Fruit fly (Drosophila melanogaster) whole organism, prepupa: ENCODE results near the gene scf.

Experiments
- CG10631 ChIP-seq: fragments of 200-800 bp; sonication (Bioruptor generic); optimal IDR thresholded peaks from 2 replicates; lab custom pipeline; 2016; ENCODE audit warnings: missing biosample characterization, missing genetic modification characterization
- CG10669 ChIP-seq: fragments of 200-800 bp; sonication (Bioruptor generic); optimal IDR thresholded peaks from 3 replicates; lab custom pipeline; 2018; ENCODE audit warnings: missing biosample characterization, mild to moderate bottlenecking, missing genetic modification characterization, moderate library complexity
- CG11294 ChIP-seq: fragments of 200-800 bp; sonication (Bioruptor generic); IDR thresholded peaks from 2 replicates; pipeline ENCODE4 v1.3.6; 2022; ENCODE audit warnings: missing biosample characterization, missing genetic modification characterization
- CG11762 ChIP-seq: fragments of 200-800 bp; sonication (Bioruptor generic); optimal IDR thresholded peaks from 3 replicates; lab custom pipeline; 2016; ENCODE audit warnings: missing biosample characterization, missing genetic modification characterization; ENCODE audit not compliant: insufficient read depth
- CG11902 ChIP-seq: fragments of 200-800 bp; sonication (Bioruptor generic); optimal IDR thresholded peaks from 3 replicates; lab custom pipeline; 2016; ENCODE audit warnings: missing biosample characterization, missing genetic modification characterization
- CG15336 ChIP-seq: fragments of 200-800 bp; sonication (Bioruptor generic); IDR thresholded peaks from 2 replicates; pipeline ENCODE4 v1.3.6; 2022; ENCODE audit warnings: missing biosample characterization, missing genetic modification characterization
- CG16779 ChIP-seq: fragments of 200-800 bp; sonication (Bioruptor generic); optimal IDR thresholded peaks from 3 replicates; lab custom pipeline; 2017; ENCODE audit warnings: missing biosample characterization, mild to moderate bottlenecking, missing genetic modification characterization
- CG3032 ChIP-seq: fragments of 200-800 bp; optimal IDR thresholded peaks from 2 replicates; lab custom pipeline; 2019; ENCODE audit warnings: missing biosample characterization, mild to moderate bottlenecking, missing genetic modification characterization, moderate library complexity
- CG32006 ChIP-seq: fragments of 200-800 bp; sonication (Bioruptor generic); optimal IDR thresholded peaks from 3 replicates; lab custom pipeline; 2017; ENCODE audit warnings: missing biosample characterization, mild to moderate bottlenecking, missing genetic modification characterization
- CG34406 ChIP-seq: fragments of 200-800 bp; sonication (Bioruptor generic); optimal IDR thresholded peaks from 3 replicates; lab custom pipeline; 2016; ENCODE audit warnings: missing biosample characterization, missing genetic modification characterization
- CG3919 ChIP-seq: fragments of 200-800 bp; sonication (Bioruptor generic); optimal IDR thresholded peaks from 3 replicates; lab custom pipeline; 2016; ENCODE audit warnings: missing biosample characterization, missing genetic modification characterization
- CG6163 ChIP-seq: fragments of 200-800 bp; sonication (Bioruptor generic); IDR thresholded peaks from 3 replicates; pipeline ENCODE4 v1.3.6; 2022; ENCODE audit warnings: missing biosample characterization, missing genetic modification characterization
- CG6276 ChIP-seq: fragments of 200-800 bp; sonication (Bioruptor generic); optimal IDR thresholded peaks from 2 replicates; lab custom pipeline; 2017; ENCODE audit warnings: missing biosample characterization, mild to moderate bottlenecking, missing genetic modification characterization
- CG6792 ChIP-seq: fragments of 200-800 bp; sonication (Bioruptor generic); optimal IDR thresholded peaks from 3 replicates; lab custom pipeline; 2016; ENCODE audit warnings: missing biosample characterization, missing genetic modification characterization
- CG6808 ChIP-seq: fragments of 200-800 bp; sonication (Bioruptor generic); optimal IDR thresholded peaks from 3 replicates; lab custom pipeline; 2017; ENCODE audit warnings: missing biosample characterization, missing genetic modification characterization, mild to moderate bottlenecking, moderate library complexity, missing genetic modification reagents
- CG6854 ChIP-seq: fragments of 200-800 bp; sonication (Bioruptor generic); optimal IDR thresholded peaks from 2 replicates; lab custom pipeline; 2017; ENCODE audit warnings: missing biosample characterization, mild to moderate bottlenecking, missing genetic modification characterization
- CG7368 ChIP-seq: fragments of 200-800 bp; sonication (Bioruptor generic); optimal IDR thresholded peaks from 3 replicates; lab custom pipeline; 2016; ENCODE audit warnings: missing biosample characterization, missing genetic modification characterization
- CG8119 ChIP-seq: fragments of 200-800 bp; sonication (Bioruptor generic); IDR thresholded peaks from 3 replicates; pipeline ENCODE4 v1.3.6; 2022; ENCODE audit warnings: missing biosample characterization, missing genetic modification characterization
- CG8319 ChIP-seq: fragments of 200-800 bp; sonication (Bioruptor generic); optimal IDR thresholded peaks from 3 replicates; lab custom pipeline; 2016; ENCODE audit warnings: missing biosample characterization, missing genetic modification characterization
- CG8632 ChIP-seq: fragments of 200-800 bp; sonication (Bioruptor generic); optimal IDR thresholded peaks from 3 replicates; lab custom pipeline; 2016; ENCODE audit warnings: missing biosample characterization, missing genetic modification characterization
- CG9139 ChIP-seq: fragments of 200-800 bp; sonication (Bioruptor generic); optimal IDR thresholded peaks from 3 replicates; lab custom pipeline; 2017; ENCODE audit warnings: missing biosample characterization, mild to moderate bottlenecking, missing genetic modification characterization
- Eip75B ChIP-seq: fragments of 200-800 bp; sonication (Bioruptor generic); optimal IDR thresholded peaks from 3 replicates; lab custom pipeline; 2016; ENCODE audit warnings: missing biosample characterization, missing genetic modification characterization
- Eip78C ChIP-seq: fragments of 200-800 bp; sonication (Bioruptor generic); peaks from one replicate; lab custom pipeline; 2016; ENCODE audit warnings: missing biosample characterization, missing genetic modification characterization
- Eip93F ChIP-seq: fragments of 200-800 bp; sonication (Bioruptor generic); optimal IDR thresholded peaks from 2 replicates; lab custom pipeline; 2016; ENCODE audit warnings: missing biosample characterization, mild to moderate bottlenecking, missing genetic modification characterization
- Ets21C ChIP-seq: fragments of 200-800 bp; sonication (Bioruptor generic); optimal IDR thresholded peaks from 3 replicates; lab custom pipeline; 2016; ENCODE audit warnings: missing biosample characterization, missing genetic modification characterization
- Ets96B ChIP-seq: fragments of 200-800 bp; optimal IDR thresholded peaks from 2 replicates; lab custom pipeline; 2019; ENCODE audit warnings: missing biosample characterization, mild to moderate bottlenecking, missing genetic modification characterization, moderate library complexity
- Gug ChIP-seq: fragments of 200-800 bp; sonication (Bioruptor generic); IDR thresholded peaks from 2 replicates; pipeline ENCODE4 v1.3.6; 2022; ENCODE audit warnings: missing biosample characterization, missing genetic modification characterization
- Hr38 ChIP-seq: sonication (Bioruptor generic); optimal IDR thresholded peaks from 2 replicates; lab custom pipeline; 2016; ENCODE audit warnings: missing biosample characterization, missing genetic modification characterization
- Hr39 ChIP-seq: fragments of 200-800 bp; sonication (Bioruptor generic); optimal IDR thresholded peaks from 2 replicates; lab custom pipeline; 2016; ENCODE audit warnings: missing biosample characterization, missing genetic modification characterization
- Hr4 ChIP-seq: fragments of 200-800 bp; sonication (Bioruptor generic); optimal IDR thresholded peaks from 3 replicates; lab custom pipeline; 2016; ENCODE audit warnings: missing biosample characterization, missing genetic modification characterization
- Lpt ChIP-seq: fragments of 200-800 bp; sonication (Bioruptor generic); optimal IDR thresholded peaks from 3 replicates; lab custom pipeline; 2016; ENCODE audit warnings: missing biosample characterization, missing genetic modification characterization
- Met ChIP-seq: fragments of 200-800 bp; sonication (Bioruptor generic); optimal IDR thresholded peaks from 3 replicates; lab custom pipeline; 2016; ENCODE audit warnings: missing biosample characterization, missing genetic modification characterization
- OdsH ChIP-seq: fragments of 200-800 bp; sonication (Bioruptor generic); optimal IDR thresholded peaks from 3 replicates; lab custom pipeline; 2016; ENCODE audit warnings: missing biosample characterization, missing genetic modification characterization
- Smox ChIP-seq: fragments of 200-800 bp; sonication (Bioruptor generic); optimal IDR thresholded peaks from 3 replicates; lab custom pipeline; 2016; ENCODE audit warnings: missing biosample characterization, missing genetic modification characterization
- Sox102F ChIP-seq: fragments of 200-800 bp; sonication (Bioruptor generic); optimal IDR thresholded peaks from 2 replicates; lab custom pipeline; 2016; ENCODE audit warnings: missing biosample characterization, mild to moderate bottlenecking, missing genetic modification characterization
- Sox14 ChIP-seq: fragments of 200-800 bp; sonication (Bioruptor generic); optimal IDR thresholded peaks from 3 replicates; lab custom pipeline; 2016; ENCODE audit warnings: missing biosample characterization, missing genetic modification characterization
- Sox15 ChIP-seq: fragments of 200-800 bp; sonication (Bioruptor generic); optimal IDR thresholded peaks from 3 replicates; lab custom pipeline; 2016; ENCODE audit warnings: missing biosample characterization, missing genetic modification characterization
- achi ChIP-seq: fragments of 200-800 bp; sonication (Bioruptor generic); optimal IDR thresholded peaks from 3 replicates; lab custom pipeline; 2016; ENCODE audit warnings: missing biosample characterization, missing genetic modification characterization
- acj6 ChIP-seq: fragments of 200-800 bp; sonication (Bioruptor generic); optimal IDR thresholded peaks from 3 replicates; lab custom pipeline; 2016; ENCODE audit warnings: missing biosample characterization, missing genetic modification characterization
- dac ChIP-seq: fragments of 200-800 bp; sonication (Bioruptor generic); optimal IDR thresholded peaks from 2 replicates; lab custom pipeline; 2017; ENCODE audit warnings: missing biosample characterization, mild to moderate bottlenecking, missing genetic modification characterization
- dsx ChIP-seq: fragments of 200-800 bp; optimal IDR thresholded peaks from 3 replicates; lab custom pipeline; 2019; ENCODE audit warnings: missing biosample characterization, mild to moderate bottlenecking, missing genetic modification characterization, moderate library complexity; ENCODE audit not compliant: poor library complexity, severe bottlenecking
- eg ChIP-seq: fragments of 200-800 bp; sonication (Bioruptor generic); IDR thresholded peaks from 3 replicates; pipeline ENCODE4 v1.3.6; 2022; ENCODE audit warnings: missing biosample characterization, missing genetic modification characterization
- esn ChIP-seq: fragments of 200-800 bp; sonication (Bioruptor generic); optimal IDR thresholded peaks from 2 replicates; lab custom pipeline; 2016; ENCODE audit warnings: missing biosample characterization, mild to moderate bottlenecking, missing genetic modification characterization, moderate library complexity
- fd59A ChIP-seq: fragments of 200-800 bp; sonication (Bioruptor generic); optimal IDR thresholded peaks from 2 replicates; lab custom pipeline; 2017; ENCODE audit warnings: missing biosample characterization, mild to moderate bottlenecking, missing genetic modification characterization, missing genetic modification reagents
- lz ChIP-seq: fragments of 200-800 bp; sonication (Bioruptor generic); optimal IDR thresholded peaks from 3 replicates; lab custom pipeline; 2016; ENCODE audit warnings: missing biosample characterization, missing genetic modification characterization
- net ChIP-seq: fragments of 200-800 bp; sonication (Bioruptor generic); optimal IDR thresholded peaks from 3 replicates; lab custom pipeline; 2016; ENCODE audit warnings: missing biosample characterization, missing genetic modification characterization
- pdm3 ChIP-seq: fragments of 200-800 bp; sonication (Bioruptor generic); optimal IDR thresholded peaks from 3 replicates; lab custom pipeline; 2016; ENCODE audit warnings: missing biosample characterization, missing genetic modification characterization
- salr ChIP-seq, 2 experiments: fragments of 200-800 bp; sonication (Bioruptor generic); optimal IDR thresholded peaks; 3 replicates each; lab custom pipeline; 2016 to 2018; ENCODE audit warnings: missing biosample characterization in 2 of 2, missing genetic modification characterization in 2 of 2, mild to moderate bottlenecking in 1 of 2
- spab ChIP-seq: fragments of 200-800 bp; sonication (Bioruptor generic); optimal IDR thresholded peaks from 2 replicates; lab custom pipeline; 2017; ENCODE audit warnings: missing biosample characterization, mild to moderate bottlenecking, missing genetic modification characterization, missing genetic modification reagents
- ss ChIP-seq, 2 experiments: fragments of 200-800 bp; sonication (Bioruptor generic); optimal IDR thresholded peaks; 2 replicates in 1 of 2; 3 replicates in 1 of 2; lab custom pipeline; 2017 to 2018; ENCODE audit warnings: mild to moderate bottlenecking in 2 of 2, missing biosample characterization in 2 of 2, missing genetic modification characterization in 2 of 2, moderate library complexity in 1 of 2
- svp ChIP-seq: fragments of 200-800 bp; sonication (Bioruptor generic); peaks from one replicate; lab custom pipeline; 2016; ENCODE audit warnings: missing biosample characterization, missing genetic modification characterization
- topi ChIP-seq: fragments of 200-800 bp; sonication (Bioruptor generic); optimal IDR thresholded peaks from 3 replicates; lab custom pipeline; 2016; ENCODE audit warnings: missing biosample characterization, missing genetic modification characterization
- vri ChIP-seq: fragments of 200-800 bp; sonication (Bioruptor generic); optimal IDR thresholded peaks from 3 replicates; lab custom pipeline; 2016; ENCODE audit warnings: missing biosample characterization, mild to moderate bottlenecking, missing genetic modification characterization

Gene scf

dm6 chr3L:1264998-1265397, 33.5 kb upstream of the scf start:
- peak; percentile 56 for TF ChIP-seq CG10631 (GFP tag; lab: Kevin White, UChicago)
- TF ChIP-seq Eip78C (GFP tag; lab: Kevin White, UChicago): peak; percentile 89
- no peak for TF ChIP-seq Lpt (GFP tag; lab: Kevin White, UChicago)
- peak; percentile 44 for TF ChIP-seq OdsH (GFP tag; lab: Kevin White, UChicago)
- TF ChIP-seq net (GFP tag; lab: Kevin White, UChicago): no peak
- TF ChIP-seq CG11762: no peak
- TF ChIP-seq CG3032: no peak
- TF ChIP-seq CG3919: peak; percentile 37
- peak; percentile 17 for TF ChIP-seq CG6792
- no peak for TF ChIP-seq Hr4 (GFP tag; lab: Kevin White, UChicago)
- TF ChIP-seq CG32006: peak; percentile 32
- no peak for TF ChIP-seq CG16779 (tag; lab: Kevin White, UChicago)
- TF ChIP-seq Eip93F (GFP tag; lab: Kevin White, UChicago): no peak
- peak; percentile 62 for TF ChIP-seq esn (GFP tag; lab: Kevin White, UChicago)
- TF ChIP-seq CG8632 (GFP tag; lab: Kevin White, UChicago): no peak
- peak; percentile 45 for TF ChIP-seq Hr39 (GFP tag; lab: Kevin White, UChicago)
- TF ChIP-seq Gug (GFP tag; lab: Robert Waterston, UW): no peak
- no peak for TF ChIP-seq CG6854
- no peak for TF ChIP-seq CG7368 (GFP tag; lab: Kevin White, UChicago)
- TF ChIP-seq CG8119 (GFP tag; lab: Robert Waterston, UW): no peak
- TF ChIP-seq CG15336 (GFP tag; lab: Robert Waterston, UW): no peak
- no peak for TF ChIP-seq fd59A
- TF ChIP-seq Eip75B (GFP tag; lab: Kevin White, UChicago): peak; percentile 56
- peak; percentile 36 for TF ChIP-seq pdm3 (GFP tag; lab: Kevin White, UChicago)
- peak; percentile 72 for TF ChIP-seq topi (GFP tag; lab: Kevin White, UChicago)
- TF ChIP-seq achi: peak; percentile 29
- no peak for TF ChIP-seq dac (GFP tag; lab: Kevin White, UChicago)
- TF ChIP-seq CG34406 (GFP tag; lab: Kevin White, UChicago): no peak
- peak; percentile 40 for TF ChIP-seq Sox102F (GFP tag; lab: Kevin White, UChicago)
- no peak for TF ChIP-seq CG11294 (GFP tag; lab: Robert Waterston, UW)
- TF ChIP-seq spab (GFP tag; lab: Kevin White, UChicago): no peak
- TF ChIP-seq CG8319 (GFP tag; lab: Kevin White, UChicago): no peak
- no peak for TF ChIP-seq CG11902
- TF ChIP-seq Sox15 (GFP tag; lab: Kevin White, UChicago): peak; percentile 1
- TF ChIP-seq Ets21C (GFP tag; lab: Kevin White, UChicago): peak; percentile 15
- peak; percentile 7 for TF ChIP-seq vri (GFP tag; lab: Kevin White, UChicago)
- no peak for TF ChIP-seq CG10669
- TF ChIP-seq CG6276: no peak
- TF ChIP-seq svp (GFP tag; lab: Kevin White, UChicago): peak; percentile 89
- no peak for TF ChIP-seq CG6808 (GFP tag; lab: Kevin White, UChicago)
- TF ChIP-seq CG9139 (GFP tag; lab: Kevin White, UChicago): no peak
- no peak for TF ChIP-seq eg (GFP tag; lab: Robert Waterston, UW)
- peak; percentile 52 for TF ChIP-seq lz (GFP tag; lab: Kevin White, UChicago)
- TF ChIP-seq CG6163 (GFP tag; lab: Robert Waterston, UW): no peak
- peak; percentile 26 for TF ChIP-seq Sox14 (GFP tag; lab: Kevin White, UChicago)
- TF ChIP-seq salr (GFP tag; optimal IDR thresholded peaks at IDR 0.05; lab: Kevin White, UChicago): peak in 1 of 2 experiments; percentile 5
- no peak for TF ChIP-seq dsx (GFP tag; lab: Kevin White, UChicago)
- TF ChIP-seq acj6 (GFP tag; lab: Kevin White, UChicago): peak; percentile 29
- no peak for TF ChIP-seq Hr38 (GFP tag; lab: Kevin White, UChicago)
- peak; percentile 53 for TF ChIP-seq Met (GFP tag; lab: Kevin White, UChicago)
- TF ChIP-seq Smox (GFP tag; lab: Kevin White, UChicago): peak; percentile 57
- peak in 1 of 2 experiments; percentile 10 for TF ChIP-seq ss (GFP tag; optimal IDR thresholded peaks at IDR 0.05; lab: Kevin White, UChicago)
- no peak for TF ChIP-seq Ets96B (tag; lab: Kevin White, UChicago)
